Fruit fly (Drosophila melanogaster): ENCODE results near the gene CG33635.

The CG33635 gene

DNA sequence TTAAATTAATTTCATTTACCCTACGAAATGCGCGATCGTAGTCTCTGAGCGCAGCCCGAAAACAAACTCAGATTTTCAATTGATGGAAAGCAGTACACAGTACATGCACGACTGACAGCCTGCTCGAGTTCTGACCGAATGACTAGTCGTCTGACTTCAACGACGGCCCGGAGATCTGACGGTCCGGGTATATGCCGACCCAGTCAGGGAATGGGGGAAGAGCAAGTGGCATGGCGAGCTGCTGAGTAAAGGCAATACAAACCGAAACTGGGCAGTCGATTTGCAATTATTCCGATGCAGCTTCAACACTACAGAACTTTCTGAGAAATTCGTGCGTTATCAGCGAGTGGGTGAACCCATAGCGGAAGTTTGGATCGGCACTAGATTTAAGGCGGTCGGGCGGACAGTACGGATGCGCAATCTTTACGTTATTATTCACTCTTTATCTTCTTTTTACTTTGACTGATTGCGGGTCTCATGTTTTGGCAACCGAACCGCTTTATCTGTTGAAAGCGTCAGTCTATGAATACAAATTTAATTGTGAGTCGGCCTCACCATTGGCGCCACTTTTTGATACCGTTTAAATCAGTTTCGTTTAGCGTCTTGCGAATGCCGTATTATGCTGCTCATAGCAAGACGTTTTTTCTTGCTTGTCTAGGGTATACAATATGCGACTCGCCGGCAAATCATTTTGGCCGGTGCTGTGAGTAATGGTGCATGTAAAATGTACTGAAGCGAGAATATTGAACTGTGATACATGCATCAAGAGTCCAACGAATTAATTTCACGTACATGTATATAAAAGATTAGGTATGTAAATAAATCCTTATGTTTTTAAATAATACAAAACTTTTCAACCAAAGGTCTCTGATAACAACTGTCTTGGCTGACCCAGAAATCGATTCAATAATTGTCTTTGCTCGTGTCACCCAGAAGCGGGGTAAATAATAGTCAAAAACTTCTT, 37.7 kb downstream of the CG33635 start (continued):
- TF ChIP-seq kay (GFP tag; optimal IDR thresholded peaks at IDR 0.05) (peak; percentile 44), pros (GFP tag; optimal IDR thresholded peaks at IDR 0.05) (no peak), rib (GFP tag; IDR thresholded peaks at IDR 0.05) (no peak), CG7839 (tag; optimal IDR thresholded peaks at IDR 0.05) (peak; percentile 19), CG14667 (GFP tag; IDR thresholded peaks at IDR 0.05) (no peak), B-H1 (GFP tag; IDR thresholded peaks at IDR 0.05) (no peak), Xrp1 (GFP tag; IDR thresholded peaks at IDR 0.05) (no peak), disco-r (GFP tag; optimal IDR thresholded peaks at IDR 0.05) (no peak), BtbVII (GFP tag; optimal IDR thresholded peaks at IDR 0.05) (no peak), CG8478 (optimal IDR thresholded peaks at IDR 0.05) (no peak), peb (GFP tag; IDR thresholded peaks at IDR 0.05) (no peak), CG2120 (GFP tag; optimal IDR thresholded peaks at IDR 0.05) (peak; percentile 44), D19A (tag; optimal IDR thresholded peaks at IDR 0.05) (peak; percentile 90), kni (GFP tag; optimal IDR thresholded peaks at IDR 0.05) (no peak), CG16813 (GFP tag; IDR thresholded peaks at IDR 0.05; ENCODE audit: partially characterized antibody) (no peak), bsh (GFP tag; optimal IDR thresholded peaks at IDR 0.05) (no peak), eyg (GFP tag; optimal IDR thresholded peaks at IDR 0.05) (no peak), CG17385 (GFP tag; optimal IDR thresholded peaks at IDR 0.05) (no peak), CG18764 (GFP tag; optimal IDR thresholded peaks at IDR 0.05) (no peak), az2 (GFP tag; optimal IDR thresholded peaks at IDR 0.05) (no peak), hb (GFP tag; IDR thresholded peaks at IDR 0.05; ENCODE audit: partially characterized antibody) (no peak), CG30431 (GFP tag; optimal IDR thresholded peaks at IDR 0.05) (no peak), CG10147 (GFP tag; optimal IDR thresholded peaks at IDR 0.05) (no peak), onecut (GFP tag; IDR thresholded peaks at IDR 0.05) (no peak), CG6254 (GFP tag; optimal IDR thresholded peaks at IDR 0.05) (peak; percentile 3), CG6791 (GFP tag; IDR thresholded peaks at IDR 0.05; ENCODE audit: partially characterized antibody) (0 out of 3 replicates have a peak, but pooled peaks have one; percentile 21), CG34422 (GFP tag; IDR thresholded peaks at IDR 0.05) (0 out of 3 replicates have a peak, but pooled peaks have one; percentile 9), CG11456 (GFP tag; IDR thresholded peaks at IDR 0.05) (0 out of 3 replicates have a peak, but pooled peaks have one; percentile 11), CG16779 (GFP tag; IDR thresholded peaks at IDR 0.05) (no peak), shn (GFP tag; optimal IDR thresholded peaks at IDR 0.05) (no peak), CG17361 (GFP tag; IDR thresholded peaks at IDR 0.05) (peak; percentile 31; the same call in 1 of the 3 replicates), CG12155 (GFP tag; optimal IDR thresholded peaks at IDR 0.05) (no peak), tx (GFP tag; optimal IDR thresholded peaks at IDR 0.05) (no peak), CG18619 (GFP tag; optimal IDR thresholded peaks at IDR 0.05) (no peak), tgo (GFP tag; IDR thresholded peaks at IDR 0.05) (no peak), CG32532 (GFP tag; IDR thresholded peaks at IDR 0.05) (peak; percentile 7; the same call in 1 of the 2 replicates), CG12219 (GFP tag; optimal IDR thresholded peaks at IDR 0.05) (no peak), CG10979 (tag; optimal IDR thresholded peaks at IDR 0.05) (no peak), CG17359 (tag; optimal IDR thresholded peaks at IDR 0.05) (peak; percentile 14), CG7372 (GFP tag; IDR thresholded peaks at IDR 0.05) (no peak), z (GFP tag; IDR thresholded peaks at IDR 0.05) (no peak), CG7987 (GFP tag; optimal IDR thresholded peaks at IDR 0.05) (no peak), CG10431 (GFP tag; optimal IDR thresholded peaks at IDR 0.05) (no peak), CG10462 (GFP tag; optimal IDR thresholded peaks at IDR 0.05) (no peak), CG9215 (GFP tag; IDR thresholded peaks at IDR 0.05) (no peak), Rfx (GFP tag; IDR thresholded peaks at IDR 0.05) (peak; percentile 46), CG8089 (GFP tag; optimal IDR thresholded peaks at IDR 0.05) (no peak), CG17568 (GFP tag; optimal IDR thresholded peaks at IDR 0.05) (peak; percentile 2), Jarid2 (GFP tag; optimal IDR thresholded peaks at IDR 0.05) (no peak)
